Fruit fly (Drosophila melanogaster): ENCODE results near the gene CheB93b.

DNA sequence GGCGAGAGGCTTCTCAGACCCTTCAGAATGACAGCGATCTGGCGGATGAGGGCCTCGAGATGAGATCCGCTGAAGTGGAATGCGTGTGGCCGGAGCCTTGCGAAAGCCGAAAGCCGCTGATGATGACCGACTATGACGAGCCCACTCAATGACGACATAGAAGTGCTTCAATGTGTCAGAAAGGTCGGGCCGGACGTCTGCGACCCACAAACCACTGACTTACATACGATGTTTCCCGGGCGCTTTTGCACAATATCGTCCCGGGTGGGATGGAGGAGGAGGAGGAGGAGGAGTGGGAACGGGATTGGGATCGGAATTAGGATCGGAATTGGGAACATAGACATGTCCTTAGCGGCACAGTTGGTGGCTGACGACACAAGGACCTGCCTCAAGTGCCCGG is 18.0 kb upstream of the CheB93b start:
- TF ChIP-seq Dll (optimal IDR thresholded peaks at IDR 0.05) = no peak
- TF ChIP-seq CG8478 (optimal IDR thresholded peaks at IDR 0.05) = no peak
